Fruit fly (Drosophila melanogaster): ENCODE data around the gene CG1578.

CG1578 gene

dm6 chrX:11805066-11805766, 11.1 kb downstream of the CG1578 start:
- no peak for TF ChIP-seq CG11617 (GFP tag; optimal IDR thresholded peaks at IDR 0.05)
- TF ChIP-seq CG12768 (GFP tag; optimal IDR thresholded peaks at IDR 0.05): peak; percentile 38
- TF ChIP-seq Clk (GFP tag; optimal IDR thresholded peaks at IDR 0.05): no peak
- no peak for TF ChIP-seq CG33017 (tag; optimal IDR thresholded peaks at IDR 0.05)
- TF ChIP-seq CG5204 (GFP tag; optimal IDR thresholded peaks at IDR 0.05): no peak
- peak; percentile 13 for TF ChIP-seq cic (GFP tag; optimal IDR thresholded peaks at IDR 0.05)
- TF ChIP-seq cnc (optimal IDR thresholded peaks at IDR 0.05): no peak
- peak; percentile 11 for TF ChIP-seq pad (GFP tag; optimal IDR thresholded peaks at IDR 0.05)
- TF ChIP-seq CG7101 (tag; optimal IDR thresholded peaks at IDR 0.05): no peak
- TF ChIP-seq tj (GFP tag; optimal IDR thresholded peaks at IDR 0.05): peak; percentile 85
- no peak for TF ChIP-seq Hr96 (GFP tag; optimal IDR thresholded peaks at IDR 0.05)
- TF ChIP-seq ovo (GFP tag; optimal IDR thresholded peaks at IDR 0.05): peak; percentile 61
- TF ChIP-seq CG14711 (tag; optimal IDR thresholded peaks at IDR 0.05): no peak
- no peak for TF ChIP-seq CG1620 (GFP tag; optimal IDR thresholded peaks at IDR 0.05)
- no peak for TF ChIP-seq bab1 (GFP tag; optimal IDR thresholded peaks at IDR 0.05)
- TF ChIP-seq Crg-1 (GFP tag; optimal IDR thresholded peaks at IDR 0.05): no peak
- no peak for TF ChIP-seq toe (GFP tag; optimal IDR thresholded peaks at IDR 0.05)
- TF ChIP-seq kay (GFP tag; ENCODE audit: borderline replicate concordance): peak; percentile 62
- TF ChIP-seq Mnt (GFP tag; optimal IDR thresholded peaks at IDR 0.05): no peak
- no peak for TF ChIP-seq CG7045 (GFP tag; optimal IDR thresholded peaks at IDR 0.05)

dm6 chrX:11799931-11800330, 16.4 kb downstream of the CG1578 start:
- no peak for TF ChIP-seq cic (GFP tag; optimal IDR thresholded peaks at IDR 0.05)

dm6 chrX:11798522-11798921, 17.8 kb downstream of the CG1578 start:
- TF ChIP-seq CG11617 (GFP tag; optimal IDR thresholded peaks at IDR 0.05) (no peak), pad (GFP tag; optimal IDR thresholded peaks at IDR 0.05) (no peak), cic (GFP tag; optimal IDR thresholded peaks at IDR 0.05) (no peak), CG12768 (GFP tag; optimal IDR thresholded peaks at IDR 0.05) (no peak), Mnt (GFP tag; optimal IDR thresholded peaks at IDR 0.05) (no peak), CG14711 (tag; optimal IDR thresholded peaks at IDR 0.05) (no peak), Hr96 (GFP tag; optimal IDR thresholded peaks at IDR 0.05) (no peak), kay (GFP tag; ENCODE audit: borderline replicate concordance) (peak; percentile 60), CG33017 (tag; optimal IDR thresholded peaks at IDR 0.05) (no peak)

- TF ChIP-seq CG14711 (tag; optimal IDR thresholded peaks at IDR 0.05) (no peak), bab1 (GFP tag; optimal IDR thresholded peaks at IDR 0.05) (no peak), Mnt (GFP tag; optimal IDR thresholded peaks at IDR 0.05) (no peak), Crg-1 (GFP tag; optimal IDR thresholded peaks at IDR 0.05) (no peak), kay (GFP tag; ENCODE audit: borderline replicate concordance) (no peak), ovo (GFP tag; optimal IDR thresholded peaks at IDR 0.05) (no peak), CG1620 (GFP tag; optimal IDR thresholded peaks at IDR 0.05) (no peak), CG7101 (tag; optimal IDR thresholded peaks at IDR 0.05) (no peak), tj (GFP tag; optimal IDR thresholded peaks at IDR 0.05) (no peak), CG5204 (GFP tag; optimal IDR thresholded peaks at IDR 0.05) (no peak), cic (GFP tag; optimal IDR thresholded peaks at IDR 0.05) (no peak), Clk (GFP tag; optimal IDR thresholded peaks at IDR 0.05) (no peak), CG7045 (GFP tag; optimal IDR thresholded peaks at IDR 0.05) (no peak), pad (GFP tag; optimal IDR thresholded peaks at IDR 0.05) (no peak), Hr96 (GFP tag; optimal IDR thresholded peaks at IDR 0.05) (no peak)
These were observed 19.4 kb downstream of the CG1578 start for dm6 chrX:11796925-11797324.

DNA sequence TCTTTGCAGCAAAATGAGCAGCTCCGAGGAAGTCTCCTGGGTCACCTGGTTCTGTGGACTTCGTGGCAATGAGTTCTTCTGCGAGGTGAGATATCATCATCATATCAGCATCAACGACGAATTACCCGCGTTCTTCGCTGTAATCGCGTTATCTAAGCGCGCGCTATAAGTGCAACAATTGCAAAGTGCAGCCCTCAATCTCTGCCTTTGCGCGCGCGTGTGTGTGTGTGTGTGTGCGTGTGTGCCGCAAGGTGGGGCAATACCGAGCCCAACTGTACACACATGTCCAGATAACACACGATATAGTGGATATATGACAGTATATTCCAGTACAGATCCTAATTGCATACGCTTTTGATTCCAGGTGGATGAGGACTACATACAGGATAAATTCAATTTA, 22.9 kb downstream of the CG1578 start:
- no peak for TF ChIP-seq CG7101 (tag; optimal IDR thresholded peaks at IDR 0.05)
- no peak for TF ChIP-seq CG14711 (tag; optimal IDR thresholded peaks at IDR 0.05)
- no peak for TF ChIP-seq CG1620 (GFP tag; optimal IDR thresholded peaks at IDR 0.05)

- TF ChIP-seq CG5204 (GFP tag; optimal IDR thresholded peaks at IDR 0.05): no peak
- no peak for TF ChIP-seq CG33017 (tag; optimal IDR thresholded peaks at IDR 0.05)
- TF ChIP-seq Mnt (GFP tag; optimal IDR thresholded peaks at IDR 0.05): peak; percentile 45
- no peak for TF ChIP-seq Hr96 (GFP tag; optimal IDR thresholded peaks at IDR 0.05)
- peak; percentile 74 for TF ChIP-seq ovo (GFP tag; optimal IDR thresholded peaks at IDR 0.05)
- TF ChIP-seq CG7101 (tag; optimal IDR thresholded peaks at IDR 0.05): peak; percentile 53
- peak; percentile 13 for TF ChIP-seq bab1 (GFP tag; optimal IDR thresholded peaks at IDR 0.05)
- peak; percentile 21 for TF ChIP-seq CG11617 (GFP tag; optimal IDR thresholded peaks at IDR 0.05)
- no peak for TF ChIP-seq kay (GFP tag; ENCODE audit: borderline replicate concordance)
- TF ChIP-seq pad (GFP tag; optimal IDR thresholded peaks at IDR 0.05): peak; percentile 57
- no peak for TF ChIP-seq toe (GFP tag; optimal IDR thresholded peaks at IDR 0.05)
- TF ChIP-seq CG14711 (tag; optimal IDR thresholded peaks at IDR 0.05): peak; percentile 16
- no peak for TF ChIP-seq tj (GFP tag; optimal IDR thresholded peaks at IDR 0.05)
- TF ChIP-seq cnc (optimal IDR thresholded peaks at IDR 0.05): no peak
- TF ChIP-seq cic (GFP tag; optimal IDR thresholded peaks at IDR 0.05): no peak
- TF ChIP-seq CG7045 (GFP tag; optimal IDR thresholded peaks at IDR 0.05): no peak
- peak; percentile 75 for TF ChIP-seq CG1620 (GFP tag; optimal IDR thresholded peaks at IDR 0.05)
- peak; percentile 75 for TF ChIP-seq Crg-1 (GFP tag; optimal IDR thresholded peaks at IDR 0.05)
- TF ChIP-seq Clk (GFP tag; optimal IDR thresholded peaks at IDR 0.05): no peak
- TF ChIP-seq CG12768 (GFP tag; optimal IDR thresholded peaks at IDR 0.05): no peak
These were observed 23.7 kb downstream of the CG1578 start, which contains the start of gene CkIIbeta for dm6 chrX:11792415-11793328. Gene CkIIbeta (plus strand): TSS chrX:11792533.

Measured in whole organism, adult.